Worm (Caenorhabditis elegans) whole organism, early embryonic: Measurements from ENCODE around the gene str-63.

Source experiments
- ama-1 ChIP-seq: fragments of 150-350 bp; optimal IDR thresholded peaks from 2 replicates; lab custom pipeline; 2014
- ceh-36 ChIP-seq: sonication (generic microtip); optimal IDR thresholded peaks from 2 replicates; lab custom pipeline; 2016; ENCODE audit warnings: missing genetic modification characterization, inconsistent platforms, missing compliant biosample characterization
- ets-7 ChIP-seq: sonication (generic microtip); optimal IDR thresholded peaks from 2 replicates; lab custom pipeline; 2016; ENCODE audit warnings: missing genotype, missing genetic modification characterization, missing compliant biosample characterization
- hmg-4 ChIP-seq: fragments of 200-800 bp; sonication (Bioruptor generic); optimal IDR thresholded peaks from 2 replicates; lab custom pipeline; 2018; ENCODE audit warnings: mild to moderate bottlenecking, missing genetic modification characterization, missing compliant biosample characterization
- pes-1 ChIP-seq: fragments of 200-800 bp; sonication (Bioruptor generic); IDR thresholded peaks from 2 replicates; pipeline ENCODE4 v1.3.6; 2022; ENCODE audit warnings: missing genetic modification reagents, missing genetic modification characterization, missing compliant biosample characterization
- scrt-1 ChIP-seq: fragments of 200-800 bp; sonication (Bioruptor generic); IDR thresholded peaks from 2 replicates; pipeline ENCODE4 v1.3.6; 2022; ENCODE audit warnings: missing genetic modification characterization, missing compliant biosample characterization
- tbx-11 ChIP-seq: fragments of 200-800 bp; sonication (Bioruptor generic); IDR thresholded peaks from 2 replicates; pipeline ENCODE4 v1.3.6; 2022; ENCODE audit warnings: missing genetic modification characterization, missing compliant biosample characterization

- TF ChIP-seq pes-1 (GFP tag; lab: Robert Waterston, UW) (no peak), ets-7 (tag; lab: Kevin White, UChicago) (no peak), hmg-4 (no peak), ama-1 (lab: Kevin White, UChicago) (no peak), scrt-1 (no peak), tbx-11 (no peak), ceh-36 (tag; lab: Kevin White, UChicago) (no peak)
These were observed 4.8 kb upstream of the str-63 start, which contains the start of gene fbxa-65 for ce11 chrV:3346434-3347019.
